Worm (Caenorhabditis elegans) whole organism, L4 larva: ENCODE results near the gene odd-1.

Source experiments
- lir-3 ChIP-seq: sonication (generic microtip); optimal IDR thresholded peaks from 2 replicates; lab custom pipeline; 2016; ENCODE audit warnings: mild to moderate bottlenecking, missing genetic modification characterization, missing compliant biosample characterization
- madf-9 ChIP-seq: fragments of 200-800 bp; sonication (Bioruptor generic); conservative IDR thresholded peaks from 2 replicates; pipeline ENCODE4 v1.3.6; 2022; ENCODE audit warnings: missing genetic modification reagents, missing genetic modification characterization, missing compliant biosample characterization
- nhr-28 ChIP-seq: fragments of 150-350 bp; optimal IDR thresholded peaks from 2 replicates; lab custom pipeline; 2014; ENCODE audit warnings: missing biosample characterization, missing genetic modification characterization

DNA sequence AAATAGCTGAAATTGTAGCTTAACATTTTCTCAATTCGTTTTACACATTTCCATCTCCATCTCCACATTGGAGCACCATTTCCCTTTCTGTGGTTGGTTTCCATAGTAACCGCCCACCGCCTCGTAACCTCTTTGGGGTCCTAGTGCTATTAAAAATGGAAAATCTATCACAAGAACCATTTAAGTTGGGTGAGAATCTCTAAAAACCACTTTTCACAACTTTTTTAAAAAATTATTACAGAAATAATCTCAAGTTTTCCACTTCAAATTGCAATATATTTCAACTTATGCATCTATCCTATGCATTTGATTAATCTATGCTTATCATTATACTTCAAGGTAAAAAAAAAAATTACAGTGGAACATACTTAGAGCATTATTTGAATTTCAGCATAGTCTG, 38.1 kb upstream of the odd-1 start, which contains the start of gene tmem-17:
- TF ChIP-seq nhr-28 (tag; lab: Kevin White, UChicago) = no peak
- TF ChIP-seq lir-3 = no peak
- TF ChIP-seq madf-9 = no peak
